Fruit fly (Drosophila melanogaster) whole organism, adult: ENCODE results near the gene lectin-21Ca.

Experiments used
- CG11617 ChIP-seq: fragments of 200-800 bp; sonication (Bioruptor generic); optimal IDR thresholded peaks from 2 replicates; lab custom pipeline; 2017; ENCODE audit warnings: mild to moderate bottlenecking, missing biosample characterization, missing genetic modification reagents, missing genetic modification characterization
- CG12768 ChIP-seq: fragments of 200-800 bp; sonication (Bioruptor generic); optimal IDR thresholded peaks from 2 replicates; lab custom pipeline; 2017; ENCODE audit warnings: missing biosample characterization, missing genetic modification characterization, mild to moderate bottlenecking, moderate library complexity, missing genetic modification reagents
- CG14711 ChIP-seq: fragments of 200-800 bp; sonication (Bioruptor generic); optimal IDR thresholded peaks from 2 replicates; lab custom pipeline; 2018; ENCODE audit warnings: missing biosample characterization, mild to moderate bottlenecking, missing genetic modification characterization, moderate library complexity
- CG1620 ChIP-seq: fragments of 200-800 bp; sonication (Bioruptor generic); optimal IDR thresholded peaks from 2 replicates; lab custom pipeline; 2016; ENCODE audit warnings: missing biosample characterization, missing genetic modification characterization
- CG33017 ChIP-seq: fragments of 200-800 bp; sonication (Bioruptor generic); optimal IDR thresholded peaks from 2 replicates; lab custom pipeline; 2018; ENCODE audit warnings: missing biosample characterization, mild to moderate bottlenecking, missing genetic modification characterization, moderate library complexity
- CG5204 ChIP-seq: fragments of 200-800 bp; sonication (Bioruptor generic); optimal IDR thresholded peaks from 2 replicates; lab custom pipeline; 2016; ENCODE audit warnings: missing biosample characterization, missing genetic modification characterization
- CG7045 ChIP-seq: fragments of 200-800 bp; sonication (Bioruptor generic); optimal IDR thresholded peaks from 2 replicates; lab custom pipeline; 2017; ENCODE audit warnings: missing biosample characterization, mild to moderate bottlenecking, missing genetic modification characterization
- CG7101 ChIP-seq: fragments of 200-800 bp; sonication (Bioruptor generic); optimal IDR thresholded peaks from 2 replicates; lab custom pipeline; 2018; ENCODE audit warnings: missing biosample characterization, mild to moderate bottlenecking, missing genetic modification characterization, moderate library complexity
- Clk ChIP-seq: fragments of 200-800 bp; sonication (Bioruptor generic); optimal IDR thresholded peaks from 2 replicates; lab custom pipeline; 2017; ENCODE audit warnings: missing biosample characterization, missing genetic modification characterization
- Crg-1 ChIP-seq: fragments of 200-800 bp; sonication (Bioruptor generic); optimal IDR thresholded peaks from 2 replicates; lab custom pipeline; 2016; ENCODE audit warnings: missing biosample characterization, missing genetic modification characterization
- Hr96 ChIP-seq: fragments of 200-800 bp; sonication (Bioruptor generic); optimal IDR thresholded peaks from 2 replicates; lab custom pipeline; 2016; ENCODE audit warnings: missing biosample characterization, missing genetic modification characterization
- Mnt ChIP-seq: fragments of 200-800 bp; sonication (Bioruptor generic); optimal IDR thresholded peaks from 2 replicates; lab custom pipeline; 2016; ENCODE audit warnings: missing biosample characterization, mild to moderate bottlenecking, missing genetic modification characterization
- bab1 ChIP-seq: fragments of 200-800 bp; sonication (Bioruptor generic); optimal IDR thresholded peaks from 3 replicates; lab custom pipeline; 2019; ENCODE audit warnings: missing biosample characterization, mild to moderate bottlenecking, missing genetic modification characterization, moderate library complexity
- cic ChIP-seq: fragments of 200-800 bp; sonication (Bioruptor generic); optimal IDR thresholded peaks from 2 replicates; lab custom pipeline; 2017; ENCODE audit warnings: missing biosample characterization, mild to moderate bottlenecking, missing genetic modification characterization, moderate library complexity
- cnc ChIP-seq, 2 experiments: fragments of >200 bp; optimal IDR thresholded peaks; 2 replicates each; lab custom pipeline; 2017
- kay ChIP-seq: fragments of 200-800 bp; sonication (Bioruptor generic); peaks from one replicate; lab custom pipeline; 2016; ENCODE audit warnings: missing biosample characterization, missing genetic modification characterization, borderline replicate concordance
- ovo ChIP-seq: fragments of 200-800 bp; sonication (Bioruptor generic); optimal IDR thresholded peaks from 2 replicates; lab custom pipeline; 2016; ENCODE audit warnings: missing biosample characterization, missing genetic modification characterization
- pad ChIP-seq: fragments of 200-800 bp; sonication (Bioruptor generic); optimal IDR thresholded peaks from 3 replicates; lab custom pipeline; 2017; ENCODE audit warnings: missing biosample characterization, missing genetic modification characterization, mild to moderate bottlenecking, moderate library complexity, missing genetic modification reagents
- tj ChIP-seq: fragments of 200-800 bp; sonication (Bioruptor generic); optimal IDR thresholded peaks from 3 replicates; lab custom pipeline; 2017; ENCODE audit warnings: missing biosample characterization, mild to moderate bottlenecking, missing genetic modification characterization, moderate library complexity
- toe ChIP-seq: fragments of 200-800 bp; sonication (Bioruptor generic); optimal IDR thresholded peaks from 2 replicates; lab custom pipeline; 2016; ENCODE audit warnings: missing biosample characterization, missing genetic modification characterization

Gene lectin-21Ca

DNA sequence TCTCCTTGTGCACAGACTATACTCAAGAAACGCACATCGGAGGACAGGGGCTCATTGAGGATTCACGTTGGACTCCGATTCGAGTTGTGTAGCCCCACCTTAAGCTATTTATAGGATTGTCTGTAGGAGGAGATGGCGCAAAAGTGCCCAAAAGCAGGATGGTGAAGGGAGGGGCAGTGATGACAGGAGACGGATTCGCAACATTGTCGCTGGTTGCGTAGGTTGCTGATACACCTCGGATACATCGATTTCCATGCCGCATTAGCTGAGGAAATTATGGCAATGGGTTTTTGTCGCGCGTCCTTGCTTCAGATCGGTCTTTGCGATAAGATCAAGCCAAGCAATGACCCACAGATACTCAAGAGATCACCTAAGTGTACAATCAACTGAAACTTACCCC is 23.2 kb downstream of the lectin-21Ca start:
- TF ChIP-seq Crg-1, result no peak
- no peak for TF ChIP-seq cic (GFP tag; lab: Kevin White, UChicago)
- TF ChIP-seq CG5204 (GFP tag; lab: Kevin White, UChicago), result no peak
- no peak for TF ChIP-seq pad (GFP tag; lab: Kevin White, UChicago)
- no peak for TF ChIP-seq kay
- no peak for TF ChIP-seq cnc (optimal IDR thresholded peaks at IDR 0.05; lab: Kevin White, UChicago)
- no peak for TF ChIP-seq Clk (GFP tag; lab: Kevin White, UChicago)
- no peak for TF ChIP-seq CG1620 (GFP tag; lab: Kevin White, UChicago)
- TF ChIP-seq Hr96, result no peak
- TF ChIP-seq CG11617, result no peak
- no peak for TF ChIP-seq CG12768 (GFP tag; lab: Kevin White, UChicago)

DNA sequence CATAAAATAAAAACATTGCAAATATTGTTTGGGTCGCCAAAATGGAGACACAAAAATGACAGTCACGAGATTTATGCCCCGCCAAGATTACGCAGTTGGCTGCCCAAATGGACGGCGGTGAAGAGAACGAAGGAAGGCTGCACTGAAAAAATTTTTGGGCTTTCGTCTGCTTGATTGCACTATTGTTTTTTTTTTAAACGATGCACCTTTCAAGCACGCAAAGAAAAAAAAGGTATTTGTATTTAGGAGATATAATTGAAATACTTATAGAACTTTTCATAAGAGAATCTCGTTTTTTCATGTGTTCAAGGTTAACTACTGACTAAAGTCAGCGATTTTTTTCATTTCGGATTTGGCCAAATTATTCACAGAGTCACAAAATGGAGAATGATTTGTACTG is 26.4 kb downstream of the lectin-21Ca start:
- TF ChIP-seq ovo (no peak), cic (GFP tag; lab: Kevin White, UChicago) (no peak), cnc (optimal IDR thresholded peaks at IDR 0.05; lab: Kevin White, UChicago) (no peak), CG11617 (no peak), CG5204 (GFP tag; lab: Kevin White, UChicago) (no peak), Clk (GFP tag; lab: Kevin White, UChicago) (no peak), CG7101 (tag; lab: Kevin White, UChicago) (no peak), CG7045 (GFP tag; lab: Kevin White, UChicago) (no peak), kay (no peak), CG33017 (no peak), CG1620 (GFP tag; lab: Kevin White, UChicago) (no peak), toe (GFP tag; lab: Kevin White, UChicago) (no peak), tj (no peak), Hr96 (no peak), pad (GFP tag; lab: Kevin White, UChicago) (no peak)

DNA sequence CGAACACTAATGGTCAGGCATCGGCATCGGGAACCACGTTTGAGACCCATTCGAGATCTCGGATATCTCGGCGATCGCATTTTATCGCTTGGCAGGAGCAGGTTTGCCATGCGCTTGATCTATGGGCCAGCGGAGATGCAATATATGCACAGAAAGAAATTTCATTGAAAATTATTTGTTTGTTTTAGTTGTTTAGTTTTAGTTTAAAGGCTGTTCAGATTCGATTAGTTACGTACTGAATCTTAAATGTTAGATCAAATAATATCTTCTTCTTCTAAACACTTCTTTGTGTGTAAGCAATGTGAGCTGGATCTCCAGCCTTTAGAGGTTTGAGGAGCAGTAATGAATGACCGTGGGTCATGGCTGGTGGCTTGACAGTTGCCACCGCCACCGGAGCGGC is 29.4 kb downstream of the lectin-21Ca start:
- no peak for TF ChIP-seq CG7045 (GFP tag; lab: Kevin White, UChicago)
- no peak for TF ChIP-seq cic (GFP tag; lab: Kevin White, UChicago)
- TF ChIP-seq CG1620 (GFP tag; lab: Kevin White, UChicago), result no peak
- no peak for TF ChIP-seq Clk (GFP tag; lab: Kevin White, UChicago)
- no peak for TF ChIP-seq bab1 (GFP tag; lab: Kevin White, UChicago)
- no peak for TF ChIP-seq Hr96
- no peak for TF ChIP-seq CG33017
- no peak for TF ChIP-seq toe (GFP tag; lab: Kevin White, UChicago)
- TF ChIP-seq CG7101 (tag; lab: Kevin White, UChicago), result no peak
- no peak for TF ChIP-seq kay
- no peak for TF ChIP-seq CG12768 (GFP tag; lab: Kevin White, UChicago)
- TF ChIP-seq Crg-1, result no peak

DNA sequence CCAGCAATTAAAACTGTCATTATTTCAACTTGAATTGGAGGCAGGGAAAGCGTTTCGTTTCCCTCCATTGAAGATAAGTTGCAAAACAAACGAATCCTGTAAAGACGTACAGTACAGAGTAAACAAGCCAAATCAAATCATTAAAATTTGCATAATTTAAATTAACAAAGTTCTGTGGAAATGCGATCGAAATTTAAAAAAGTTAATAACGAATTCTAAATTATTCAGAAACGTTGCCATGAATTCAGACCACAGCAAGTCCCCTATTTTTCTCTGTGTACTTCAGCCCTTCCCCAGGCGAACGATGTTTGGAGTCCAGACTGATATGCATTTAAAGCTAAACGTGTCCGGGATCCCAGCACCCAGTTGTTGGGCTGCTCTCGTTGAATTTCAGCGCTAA is 33.6 kb downstream of the lectin-21Ca start:
- no peak for TF ChIP-seq tj
- no peak for TF ChIP-seq CG5204 (GFP tag; lab: Kevin White, UChicago)
- no peak for TF ChIP-seq kay
- TF ChIP-seq Crg-1, result no peak
- no peak for TF ChIP-seq Hr96
- TF ChIP-seq CG33017, result no peak
- no peak for TF ChIP-seq CG12768 (GFP tag; lab: Kevin White, UChicago)
- no peak for TF ChIP-seq toe (GFP tag; lab: Kevin White, UChicago)
- no peak for TF ChIP-seq ovo
- no peak for TF ChIP-seq CG14711 (tag; lab: Kevin White, UChicago)
- no peak for TF ChIP-seq CG7101 (tag; lab: Kevin White, UChicago)
- no peak for TF ChIP-seq CG11617
- TF ChIP-seq Mnt, result no peak
- no peak for TF ChIP-seq pad (GFP tag; lab: Kevin White, UChicago)
- no peak for TF ChIP-seq cnc (optimal IDR thresholded peaks at IDR 0.05; lab: Kevin White, UChicago)
- no peak for TF ChIP-seq CG1620 (GFP tag; lab: Kevin White, UChicago)
- TF ChIP-seq CG7045 (GFP tag; lab: Kevin White, UChicago), result no peak
- TF ChIP-seq cic (GFP tag; lab: Kevin White, UChicago), result no peak
- no peak for TF ChIP-seq bab1 (GFP tag; lab: Kevin White, UChicago)

DNA sequence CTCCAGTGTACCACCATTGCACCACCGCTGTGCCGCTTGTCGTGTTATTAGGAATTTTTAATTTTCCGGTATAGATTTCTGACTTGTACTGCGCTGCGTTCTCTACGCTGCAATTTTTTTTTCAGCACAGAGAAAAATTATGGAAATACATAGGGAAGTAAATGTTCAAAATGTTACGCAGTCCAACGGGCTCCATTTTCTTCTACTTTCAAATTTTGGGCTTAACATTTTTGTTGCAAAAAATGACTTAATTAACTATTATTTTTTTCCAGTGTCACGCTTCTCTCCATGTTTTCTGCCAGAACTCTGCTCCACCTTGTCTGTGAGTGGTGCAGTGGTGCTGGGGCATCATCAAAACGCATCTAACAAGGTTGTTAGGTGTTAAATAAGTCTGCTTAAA is 36.6 kb downstream of the lectin-21Ca start:
- no peak for TF ChIP-seq Crg-1
- TF ChIP-seq CG1620 (GFP tag; lab: Kevin White, UChicago), result no peak
- TF ChIP-seq CG11617, result no peak
- no peak for TF ChIP-seq ovo
- TF ChIP-seq tj, result no peak
- no peak for TF ChIP-seq cnc (optimal IDR thresholded peaks at IDR 0.05; lab: Kevin White, UChicago)
- no peak for TF ChIP-seq bab1 (GFP tag; lab: Kevin White, UChicago)
- no peak for TF ChIP-seq CG33017
- no peak for TF ChIP-seq Hr96
- no peak for TF ChIP-seq cic (GFP tag; lab: Kevin White, UChicago)
- no peak for TF ChIP-seq CG12768 (GFP tag; lab: Kevin White, UChicago)
- TF ChIP-seq toe (GFP tag; lab: Kevin White, UChicago), result no peak
- TF ChIP-seq kay, result no peak
- no peak for TF ChIP-seq CG5204 (GFP tag; lab: Kevin White, UChicago)
- no peak for TF ChIP-seq CG7045 (GFP tag; lab: Kevin White, UChicago)

DNA sequence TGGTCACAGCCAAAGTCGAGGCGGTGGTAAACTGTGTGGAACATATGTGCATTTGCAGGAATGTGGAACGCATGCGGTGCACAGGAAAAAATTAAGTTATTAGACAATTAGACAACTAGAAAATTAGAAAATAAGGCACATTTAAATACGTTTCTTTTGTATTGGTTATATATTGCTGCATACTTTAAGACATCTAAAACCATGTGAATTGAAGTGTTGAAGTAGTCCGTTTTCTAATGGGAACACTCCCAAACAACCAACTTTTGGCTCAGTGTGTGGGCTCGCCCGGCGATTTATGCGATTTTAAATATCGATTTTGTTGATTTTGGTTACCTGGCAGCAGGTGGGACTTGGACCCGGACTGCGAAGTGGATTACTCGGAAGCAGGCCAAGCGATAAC is 39.9 kb downstream of the lectin-21Ca start:
- no peak for TF ChIP-seq pad (GFP tag; lab: Kevin White, UChicago)

DNA sequence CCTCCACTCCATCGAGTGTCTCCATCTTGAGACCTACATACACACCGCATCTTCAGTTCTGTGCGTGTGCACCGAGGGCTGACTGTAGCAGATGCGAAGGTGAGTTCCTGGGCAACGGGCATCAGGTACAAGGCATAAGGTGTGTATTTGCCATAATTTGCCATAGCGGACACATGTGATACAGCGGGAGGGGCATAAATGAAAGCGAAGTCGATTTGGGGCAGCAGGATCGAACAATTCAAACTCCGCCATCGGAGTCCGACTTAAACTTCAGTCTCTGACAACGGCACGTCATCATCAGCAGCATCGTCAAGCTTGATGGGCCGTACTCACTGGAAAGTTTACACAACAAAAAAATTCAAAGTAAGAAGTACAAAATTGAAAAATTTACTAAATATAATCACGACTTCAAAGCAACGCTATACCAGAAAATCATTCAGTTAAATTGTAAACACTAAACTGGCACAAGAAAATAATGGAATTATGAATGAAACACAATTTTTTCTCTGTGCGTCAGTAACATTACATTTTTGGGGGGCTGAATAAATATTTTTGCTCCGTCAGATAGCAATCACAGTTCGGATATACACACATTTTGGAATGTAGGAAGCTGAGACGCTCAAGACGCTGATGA is 44.6 kb downstream of the lectin-21Ca start:
- TF ChIP-seq CG5204 (GFP tag; lab: Kevin White, UChicago) (no peak), toe (GFP tag; lab: Kevin White, UChicago) (no peak), CG33017 (no peak), CG1620 (GFP tag; lab: Kevin White, UChicago) (no peak), CG7101 (tag; lab: Kevin White, UChicago) (no peak), cnc (optimal IDR thresholded peaks at IDR 0.05; lab: Kevin White, UChicago) (no peak), Clk (GFP tag; lab: Kevin White, UChicago) (no peak), kay (no peak), CG12768 (GFP tag; lab: Kevin White, UChicago) (no peak), Hr96 (no peak), cic (GFP tag; lab: Kevin White, UChicago) (no peak)
